In genomic region chr3R:27988189-27988588, dm6 we compare ENCODE assay signal across 1 fruit fly cellular context.
TF ChIP-seq lines count a peak whose summit lies in the region.

betaTub97EF (minus strand) TSS chr3R:27988384.

TF ChIP-seq in whole organism, embryonic, 481 proteins besides CTCF, POLR2A, EP300 and RAD21 (continued from another document):
- TF ChIP-seq grn (GFP tag; optimal IDR thresholded peaks at IDR 0.05; lab: Kevin White, UChicago) (peak; percentile 80), otp (GFP tag; IDR thresholded peaks at IDR 0.05; lab: Robert Waterston, UW) (peak; percentile 15; the same call in 1 of the 3 replicates), zfh1 (GFP tag; IDR thresholded peaks at IDR 0.05; lab: Robert Waterston, UW) (0 out of 3 replicates have a peak, but pooled peaks have one; percentile 15), org-1 (GFP tag; optimal IDR thresholded peaks at IDR 0.05; lab: Kevin White, UChicago) (no peak), CG4707 (GFP tag; optimal IDR thresholded peaks at IDR 0.05; lab: Kevin White, UChicago) (peak; percentile 9), CG11456 (GFP tag; IDR thresholded peaks at IDR 0.05; lab: Robert Waterston, UW) (peak; percentile 59; the same call in 1 of the 3 replicates)
